ENCODE assay signal across 1 worm cellular context in the genomic region with DNA sequence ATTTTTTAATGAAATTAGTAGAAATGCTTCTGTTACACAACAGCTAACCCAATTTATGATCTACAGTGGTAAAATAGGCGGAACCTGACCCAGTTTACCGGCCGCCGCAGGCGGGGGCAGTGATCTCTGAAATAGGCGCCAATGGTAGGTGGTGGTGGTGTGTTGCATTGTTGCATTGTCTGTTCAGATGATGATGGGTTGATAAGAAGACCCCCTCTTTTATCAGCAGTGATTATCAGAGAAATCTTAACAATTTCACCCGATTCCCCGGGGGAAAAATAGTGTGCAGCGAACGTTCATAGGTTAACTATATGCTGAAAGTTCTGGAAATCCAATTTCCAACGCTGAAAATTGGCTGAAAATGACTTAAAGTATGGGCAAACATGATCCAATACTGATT.
TF ChIP-seq lines count a peak whose summit lies in the region.

No protein-coding gene starts in this region.

TF ChIP-seq in whole organism, L4 larva, 104 proteins besides CTCF, POLR2A, EP300 and RAD21 (continued from another document):
- TF ChIP-seq nhr-28 (tag; optimal IDR thresholded peaks at IDR 0.05; lab: Kevin White, UChicago) (peak; percentile 41), dmd-9 (GFP tag; IDR thresholded peaks at IDR 0.05; lab: Robert Waterston, UW) (no peak), aha-1 (tag; lab: Kevin White, UChicago) (peak; percentile 37), madf-9 (GFP tag; conservative IDR thresholded peaks at IDR 0.05; lab: Robert Waterston, UW) (0 out of 2 replicates have a peak, but pooled peaks have one; percentile 36)
